Worm (Caenorhabditis elegans) whole organism, L4 larva: ENCODE data around the gene gei-13.

Experiments
- R02D3.7 ChIP-seq: fragments of 150-350 bp; sonication (generic microtip); optimal IDR thresholded peaks from 3 replicates; lab custom pipeline; 2014; ENCODE audit warnings: missing biosample characterization, missing genetic modification characterization
- T20F7.1 ChIP-seq: fragments of 200-800 bp; sonication (Bioruptor generic); optimal IDR thresholded peaks from 2 replicates; lab custom pipeline; 2018; ENCODE audit warnings: mild to moderate bottlenecking, missing genetic modification characterization, missing compliant biosample characterization
- ceh-82 ChIP-seq: sonication (generic microtip); optimal IDR thresholded peaks from 2 replicates; lab custom pipeline; 2017; ENCODE audit warnings: missing biosample characterization, missing genetic modification characterization
- fos-1 ChIP-seq: fragments of 150-350 bp; optimal IDR thresholded peaks from 2 replicates; lab custom pipeline; 2014; ENCODE audit warnings: missing biosample characterization, missing genetic modification characterization
- lin-39 ChIP-seq: fragments of 150-350 bp; optimal IDR thresholded peaks from 2 replicates; lab custom pipeline; 2014; ENCODE audit warnings: missing biosample characterization, missing genetic modification reagents, missing genetic modification characterization
- mep-1 ChIP-seq: fragments of 150-350 bp; sonication (generic microtip); optimal IDR thresholded peaks from 3 replicates; lab custom pipeline; 2014; ENCODE audit warnings: missing biosample characterization, missing genetic modification characterization
- nhr-28 ChIP-seq: fragments of 150-350 bp; optimal IDR thresholded peaks from 2 replicates; lab custom pipeline; 2014; ENCODE audit warnings: missing biosample characterization, missing genetic modification characterization

DNA sequence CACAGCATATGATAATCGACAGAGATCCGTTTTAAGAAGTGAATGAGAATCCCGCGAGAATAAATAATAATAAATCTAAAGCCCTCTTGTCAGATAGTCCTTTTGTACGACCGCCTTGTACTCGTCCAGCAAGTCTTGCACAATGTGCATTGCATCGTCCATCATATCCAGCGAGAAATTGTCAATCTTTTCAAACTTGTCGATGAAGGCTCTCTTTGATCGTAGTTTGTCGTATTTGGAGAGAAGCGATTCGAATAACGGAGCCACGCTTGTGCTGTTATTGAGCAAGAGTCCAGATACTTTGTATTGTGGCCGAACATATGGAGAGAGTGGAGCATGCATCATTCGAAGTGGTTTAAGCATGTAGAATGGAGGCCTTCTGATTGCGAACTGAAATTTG is 10.3 kb downstream of the gei-13 start:
- TF ChIP-seq lin-39 (tag; lab: Kevin White, UChicago) (no peak), nhr-28 (no peak), T20F7.1 (GFP tag; lab: Kevin White, UChicago) (no peak), mep-1 (tag; lab: Kevin White, UChicago) (no peak), fos-1 (tag; lab: Kevin White, UChicago) (no peak), R02D3.7 (tag; lab: Kevin White, UChicago) (no peak), ceh-82 (tag; lab: Kevin White, UChicago) (no peak)
